Fruit fly (Drosophila melanogaster) whole organism, embryonic: ENCODE measurements around the gene CG15498.

Source experiments
- Atf3 ChIP-seq: fragments of 200-800 bp; sonication (Bioruptor generic); optimal IDR thresholded peaks from 3 replicates; lab custom pipeline; 2016; ENCODE audit warnings: missing biosample characterization, missing genetic modification characterization
- Awh ChIP-seq: fragments of 200-800 bp; sonication (Bioruptor generic); IDR thresholded peaks from 2 replicates; pipeline ENCODE4, ENCODE4 v1.3.6; 2022; ENCODE audit warnings: missing biosample characterization, missing genetic modification characterization
- BtbVII ChIP-seq: fragments of 200-800 bp; sonication (Bioruptor generic); optimal IDR thresholded peaks from 3 replicates; lab custom pipeline; 2017; ENCODE audit warnings: missing biosample characterization, mild to moderate bottlenecking, missing genetic modification characterization
- CG10543 ChIP-seq: fragments of 200-800 bp; sonication (Bioruptor generic); optimal IDR thresholded peaks from 3 replicates; lab custom pipeline; 2017; ENCODE audit warnings: missing biosample characterization, mild to moderate bottlenecking, missing genetic modification characterization, moderate library complexity
- CG11504 ChIP-seq: fragments of 200-800 bp; sonication (Bioruptor generic); optimal IDR thresholded peaks from 3 replicates; lab custom pipeline; 2019; ENCODE audit warnings: missing biosample characterization, mild to moderate bottlenecking, missing genetic modification characterization, moderate library complexity
- CG17829 ChIP-seq: fragments of 200-800 bp; optimal IDR thresholded peaks from 2 replicates; lab custom pipeline; 2019; ENCODE audit warnings: missing biosample characterization, mild to moderate bottlenecking, missing genetic modification characterization, moderate library complexity
- CG1832 ChIP-seq: fragments of 200-800 bp; sonication (Bioruptor generic); optimal IDR thresholded peaks from 2 replicates; lab custom pipeline; 2017; ENCODE audit warnings: missing biosample characterization, mild to moderate bottlenecking, missing genetic modification characterization, inconsistent platforms
- CG2129 ChIP-seq: fragments of 200-800 bp; sonication (Bioruptor generic); IDR thresholded peaks from 2 replicates; pipeline ENCODE4 v1.3.6; 2022; ENCODE audit warnings: missing biosample characterization, missing genetic modification characterization; ENCODE audit not compliant: partially characterized antibody
- CG2889 ChIP-seq: fragments of 200-800 bp; sonication (Bioruptor generic); IDR thresholded peaks from 3 replicates; pipeline ENCODE4 v1.3.6; 2022; ENCODE audit warnings: missing biosample characterization, missing genetic modification characterization
- CG4282 ChIP-seq: fragments of 200-800 bp; sonication (Bioruptor generic); optimal IDR thresholded peaks from 2 replicates; lab custom pipeline; 2016; ENCODE audit warnings: missing biosample characterization, missing genetic modification characterization
- CG6254 ChIP-seq: fragments of 200-800 bp; sonication (Bioruptor generic); optimal IDR thresholded peaks from 3 replicates; lab custom pipeline; 2017; ENCODE audit warnings: mild to moderate bottlenecking, missing biosample characterization, missing genetic modification reagents, missing genetic modification characterization
- CG8290 ChIP-seq, 3 experiments: fragments of 200-800 bp; sonication (Bioruptor generic); optimal IDR thresholded peaks; 2 replicates each; lab custom pipeline; 2016 to 2019; ENCODE audit warnings: missing biosample characterization in 3 of 3, missing genetic modification characterization in 3 of 3, mild to moderate bottlenecking in 2 of 3, moderate library complexity in 1 of 3
- CG9932 ChIP-seq: fragments of 200-800 bp; sonication (Bioruptor generic); IDR thresholded peaks from 2 replicates; pipeline ENCODE4 v1.3.6; 2022; ENCODE audit warnings: missing biosample characterization, missing genetic modification characterization
- Dad ChIP-seq: fragments of 200-800 bp; sonication (Bioruptor generic); optimal IDR thresholded peaks from 3 replicates; lab custom pipeline; 2016; ENCODE audit warnings: missing biosample characterization, missing genetic modification characterization
- Dek ChIP-seq: fragments of 200-800 bp; sonication (Bioruptor generic); optimal IDR thresholded peaks from 3 replicates; lab custom pipeline; 2019; ENCODE audit warnings: missing biosample characterization, mild to moderate bottlenecking, missing genetic modification characterization, moderate library complexity
- Doc3 ChIP-seq: fragments of 200-800 bp; sonication (Bioruptor generic); IDR thresholded peaks from 3 replicates; pipeline ENCODE4 v1.3.6; 2022; ENCODE audit warnings: missing biosample characterization, missing genetic modification characterization; ENCODE audit not compliant: partially characterized antibody
- E2f1 ChIP-seq: fragments of 200-800 bp; sonication (Bioruptor generic); IDR thresholded peaks from 2 replicates; pipeline ENCODE4 v1.3.6; 2022; ENCODE audit warnings: missing biosample characterization, missing genetic modification characterization
- Fer1 ChIP-seq: fragments of 200-800 bp; sonication (Bioruptor generic); optimal IDR thresholded peaks from 2 replicates; lab custom pipeline; 2017; ENCODE audit warnings: missing biosample characterization, mild to moderate bottlenecking, missing genetic modification characterization
- GATAe ChIP-seq: fragments of 200-800 bp; sonication (Bioruptor generic); conservative IDR thresholded peaks from 2 replicates; pipeline ENCODE4 v1.3.6; 2022; ENCODE audit warnings: missing biosample characterization, missing genetic modification characterization
- HmgZ ChIP-seq: fragments of 200-800 bp; sonication (Bioruptor generic); optimal IDR thresholded peaks from 2 replicates; lab custom pipeline; 2018; ENCODE audit warnings: missing biosample characterization, mild to moderate bottlenecking, missing genetic modification characterization
- Hr78 ChIP-seq, 2 experiments: fragments of 200-800 bp in 1 of 2; fragments of >200 bp in 1 of 2; sonication (Bioruptor generic) in 1 of 2; optimal IDR thresholded peaks; 2 replicates each; lab custom pipeline; 2017 to 2019; ENCODE audit warnings: missing biosample characterization in 2 of 2, missing genetic modification characterization in 2 of 2, mild to moderate bottlenecking in 1 of 2, moderate library complexity in 1 of 2
- Jarid2 ChIP-seq: fragments of 200-800 bp; sonication (Bioruptor generic); optimal IDR thresholded peaks from 3 replicates; lab custom pipeline; 2017; ENCODE audit warnings: mild to moderate bottlenecking, missing biosample characterization, missing genetic modification reagents, missing genetic modification characterization
- Med ChIP-seq: fragments of 200-800 bp; sonication (Bioruptor generic); peaks from one replicate; lab custom pipeline; 2016; ENCODE audit warnings: missing biosample characterization, missing genetic modification characterization, mild to moderate bottlenecking, inconsistent platforms, moderate library complexity
- Nf-YA ChIP-seq: fragments of 200-800 bp; sonication (Bioruptor generic); IDR thresholded peaks from 2 replicates; pipeline ENCODE4 v1.3.6; 2022; ENCODE audit warnings: missing biosample characterization, missing genetic modification characterization
- Poxn ChIP-seq: fragments of 200-800 bp; sonication (Bioruptor generic); IDR thresholded peaks from 2 replicates; pipeline ENCODE4 v1.3.6; 2022; ENCODE audit warnings: missing biosample characterization, missing genetic modification characterization
- Sin3A ChIP-seq: fragments of >200 bp; optimal IDR thresholded peaks from 2 replicates; lab custom pipeline; 2018
- Six4 ChIP-seq: fragments of 200-800 bp; sonication (Bioruptor generic); optimal IDR thresholded peaks from 2 replicates; lab custom pipeline; 2016; ENCODE audit warnings: missing biosample characterization, missing genetic modification characterization
- Trl ChIP-seq, 3 experiments: fragments of >200 bp in 2 of 3; fragments of 200-800 bp in 1 of 3; sonication (Bioruptor generic) in 1 of 3; optimal IDR thresholded peaks; 2 replicates in 1 of 3; 3 replicates in 2 of 3; lab custom pipeline; 2016 to 2017; ENCODE audit warnings: missing biosample characterization in 1 of 3, missing genetic modification characterization in 1 of 3
- ac ChIP-seq: fragments of 200-800 bp; sonication (Bioruptor generic); optimal IDR thresholded peaks from 3 replicates; lab custom pipeline; 2017; ENCODE audit warnings: missing biosample characterization, mild to moderate bottlenecking, missing genetic modification characterization
- caup ChIP-seq: fragments of 200-800 bp; sonication (Bioruptor generic); optimal IDR thresholded peaks from 3 replicates; lab custom pipeline; 2017; ENCODE audit warnings: missing biosample characterization, mild to moderate bottlenecking, missing genetic modification characterization, moderate library complexity; ENCODE audit not compliant: severe bottlenecking
- da ChIP-seq: fragments of 200-800 bp; sonication (Bioruptor generic); optimal IDR thresholded peaks from 2 replicates; lab custom pipeline; 2016; ENCODE audit warnings: missing biosample characterization, missing genetic modification characterization
- ewg ChIP-seq: fragments of 200-800 bp; sonication (Bioruptor generic); optimal IDR thresholded peaks from 3 replicates; lab custom pipeline; 2017; ENCODE audit warnings: mild to moderate bottlenecking, missing biosample characterization, missing genetic modification reagents, missing genetic modification characterization
- gcm ChIP-seq: fragments of 200-800 bp; sonication (Bioruptor generic); optimal IDR thresholded peaks from 2 replicates; lab custom pipeline; 2019; ENCODE audit warnings: missing biosample characterization, mild to moderate bottlenecking, missing genetic modification characterization, moderate library complexity
- gcm2 ChIP-seq: fragments of 200-800 bp; sonication (Bioruptor generic); optimal IDR thresholded peaks from 2 replicates; lab custom pipeline; 2016; ENCODE audit warnings: missing biosample characterization, missing genetic modification characterization
- grau ChIP-seq: fragments of 200-800 bp; optimal IDR thresholded peaks from 3 replicates; lab custom pipeline; 2019; ENCODE audit warnings: missing biosample characterization, mild to moderate bottlenecking, missing genetic modification characterization, moderate library complexity
- gsb ChIP-seq: fragments of 200-800 bp; sonication (Bioruptor generic); IDR thresholded peaks from 2 replicates; pipeline ENCODE4 v1.3.6; 2022; ENCODE audit warnings: missing biosample characterization, missing genetic modification characterization
- ken ChIP-seq: fragments of 200-800 bp; sonication (Bioruptor generic); IDR thresholded peaks from 3 replicates; pipeline ENCODE4 v1.3.6; 2022; ENCODE audit warnings: missing biosample characterization, missing genetic modification characterization
- lilli ChIP-seq: fragments of 200-800 bp; sonication (Bioruptor generic); optimal IDR thresholded peaks from 3 replicates; lab custom pipeline; 2016; ENCODE audit warnings: missing biosample characterization, missing genetic modification characterization
- luna ChIP-seq: fragments of 200-800 bp; sonication (Bioruptor generic); optimal IDR thresholded peaks from 2 replicates; lab custom pipeline; 2016; ENCODE audit warnings: missing biosample characterization, missing genetic modification characterization
- oc ChIP-seq: fragments of 200-800 bp; sonication (Bioruptor generic); optimal IDR thresholded peaks from 2 replicates; lab custom pipeline; 2018; ENCODE audit warnings: missing biosample characterization, mild to moderate bottlenecking, missing genetic modification characterization, moderate library complexity
- pan ChIP-seq, 4 experiments: fragments of >200 bp in 3 of 4; fragments of 200-800 bp in 1 of 4; sonication (Bioruptor generic) in 1 of 4; optimal IDR thresholded peaks in 3 of 4; IDR thresholded peaks in 1 of 4; 2 replicates each; pipeline versions ENCODE4 v1.3.6 to Lab custom; 2017 to 2022; ENCODE audit warnings: missing biosample characterization in 2 of 4, missing genetic modification characterization in 2 of 4, mixed read lengths in 1 of 4
- peb ChIP-seq: fragments of 200-800 bp; sonication (Bioruptor generic); IDR thresholded peaks from 2 replicates; pipeline ENCODE4 v1.3.6; 2022; ENCODE audit warnings: missing biosample characterization, missing genetic modification characterization
- rib ChIP-seq: fragments of 200-800 bp; sonication (Bioruptor generic); IDR thresholded peaks from 2 replicates; pipeline ENCODE4 v1.3.6; 2022; ENCODE audit warnings: missing biosample characterization, missing genetic modification characterization
- sens ChIP-seq: fragments of 200-800 bp; sonication (Bioruptor generic); peaks from one replicate; lab custom pipeline; 2016; ENCODE audit warnings: missing biosample characterization, missing genetic modification characterization
- sqz ChIP-seq: fragments of 200-800 bp; sonication (Bioruptor generic); optimal IDR thresholded peaks from 3 replicates; lab custom pipeline; 2018; ENCODE audit warnings: missing biosample characterization, mild to moderate bottlenecking, missing genetic modification characterization
- ssp ChIP-seq: fragments of 200-800 bp; sonication (Bioruptor generic); IDR thresholded peaks from 2 replicates; pipeline ENCODE4 v1.3.6; 2022; ENCODE audit warnings: missing biosample characterization, missing genetic modification characterization
- zen ChIP-seq: fragments of 200-800 bp; sonication (Bioruptor generic); optimal IDR thresholded peaks from 3 replicates; lab custom pipeline; 2018; ENCODE audit warnings: missing biosample characterization, mild to moderate bottlenecking, missing genetic modification characterization, moderate library complexity
- zfh1 ChIP-seq: fragments of 200-800 bp; sonication (Bioruptor generic); IDR thresholded peaks from 3 replicates; pipeline ENCODE4 v1.3.6; 2022; ENCODE audit warnings: missing biosample characterization, missing genetic modification characterization

Gene CG15498

dm6 chr3R:21616061-21616851, 47.3 kb upstream of the CG15498 start (continued):
- no peak for TF ChIP-seq CG4282 (GFP tag; lab: Kevin White, UChicago)
- peak; percentile 57 for TF ChIP-seq oc (tag; lab: Kevin White, UChicago)
- no peak for TF ChIP-seq Poxn (GFP tag; lab: Robert Waterston, UW)
- TF ChIP-seq luna (GFP tag; lab: Kevin White, UChicago) = no peak
- TF ChIP-seq CG2129 (GFP tag; lab: Robert Waterston, UW) = no peak
- no peak for TF ChIP-seq CG6254 (GFP tag; lab: Kevin White, UChicago)
- no peak for TF ChIP-seq Sin3A (lab: Kevin White, UChicago)
- no peak for TF ChIP-seq zfh1 (GFP tag; lab: Robert Waterston, UW)
- no peak for TF ChIP-seq lilli (GFP tag; lab: Kevin White, UChicago)
- no peak for TF ChIP-seq CG9932 (GFP tag; lab: Robert Waterston, UW)
- TF ChIP-seq CG10543 (GFP tag; lab: Kevin White, UChicago) = peak; percentile 78
- no peak for TF ChIP-seq pan (optimal IDR thresholded peaks at IDR 0.05; lab: Kevin White, UChicago)
- TF ChIP-seq pan (GFP tag; optimal IDR thresholded peaks at IDR 0.05 in 1 of 2, IDR thresholded peaks at IDR 0.05 in 1 of 2) = no peak
- peak; percentile 98 for TF ChIP-seq sqz (GFP tag; lab: Kevin White, UChicago)
- TF ChIP-seq HmgZ (tag; lab: Kevin White, UChicago) = peak; percentile 38
- peak in 1 of 2 experiments; percentile 90 for TF ChIP-seq Hr78 (GFP tag; optimal IDR thresholded peaks at IDR 0.05; lab: Kevin White, UChicago)
- TF ChIP-seq ac (GFP tag; lab: Kevin White, UChicago) = peak; percentile 57
- no peak for TF ChIP-seq ken (GFP tag; lab: Robert Waterston, UW)
- TF ChIP-seq E2f1 (GFP tag; lab: Robert Waterston, UW) = no peak
- peak; percentile 43 for TF ChIP-seq CG11504 (tag; lab: Kevin White, UChicago)
- peak; percentile 13 for TF ChIP-seq Fer1
- no peak for TF ChIP-seq gsb (GFP tag; lab: Robert Waterston, UW)
- peak; percentile 23 for TF ChIP-seq grau (tag; lab: Kevin White, UChicago)
- peak; percentile 13 for TF ChIP-seq Jarid2 (GFP tag; lab: Kevin White, UChicago)
- no peak for TF ChIP-seq Doc3 (GFP tag; lab: Robert Waterston, UW)
- peak; percentile 62 for TF ChIP-seq sens (GFP tag; lab: Kevin White, UChicago)
- TF ChIP-seq Awh (GFP tag; lab: Robert Waterston, UW) = no peak
- TF ChIP-seq ewg (GFP tag; lab: Kevin White, UChicago) = peak; percentile 9
- TF ChIP-seq zen (tag; lab: Kevin White, UChicago) = peak; percentile 54
- TF ChIP-seq Atf3 (GFP tag; lab: Kevin White, UChicago) = no peak
- no peak for TF ChIP-seq ssp (GFP tag; lab: Robert Waterston, UW)
- no peak for TF ChIP-seq gcm2
- TF ChIP-seq Dek (tag; lab: Kevin White, UChicago) = no peak
- peak; percentile 34 for TF ChIP-seq caup (GFP tag; lab: Kevin White, UChicago)
- TF ChIP-seq CG2889 = no peak
- TF ChIP-seq CG1832 (GFP tag; lab: Kevin White, UChicago) = peak; percentile 81
- no peak for TF ChIP-seq Dad (GFP tag; lab: Kevin White, UChicago)
- TF ChIP-seq rib (GFP tag; lab: Robert Waterston, UW) = no peak
- TF ChIP-seq GATAe (GFP tag; lab: Robert Waterston, UW) = no peak
- peak; percentile 48 for TF ChIP-seq BtbVII
- no peak for TF ChIP-seq Six4 (GFP tag; lab: Kevin White, UChicago)
- no peak for TF ChIP-seq gcm (GFP tag; lab: Kevin White, UChicago)
- TF ChIP-seq peb = no peak
- TF ChIP-seq CG17829 (tag; lab: Kevin White, UChicago) = peak; percentile 11
- peak; percentile 3 for TF ChIP-seq da (GFP tag; lab: Kevin White, UChicago)
- no peak for TF ChIP-seq Nf-YA (GFP tag; lab: Robert Waterston, UW)
- TF ChIP-seq Med (GFP tag; lab: Kevin White, UChicago) = peak; percentile 69
- TF ChIP-seq CG8290 (GFP tag; optimal IDR thresholded peaks at IDR 0.05; lab: Kevin White, UChicago) = no peak
- peak in 1 of 2 experiments; percentile 7 for TF ChIP-seq CG8290 (tag; optimal IDR thresholded peaks at IDR 0.05; lab: Kevin White, UChicago)
- TF ChIP-seq Trl (optimal IDR thresholded peaks at IDR 0.05; lab: Kevin White, UChicago) = peak; percentile 40 to 56
- no peak for TF ChIP-seq Trl (GFP tag; optimal IDR thresholded peaks at IDR 0.05; lab: Kevin White, UChicago)
